Fruit fly (Drosophila melanogaster) whole organism, embryonic: ENCODE data around the gene CG15027.

Experiments used
- Ada2b ChIP-seq: fragments of 200-800 bp; sonication (Bioruptor generic); IDR thresholded peaks from 2 replicates; pipeline ENCODE4 v1.3.6; 2022; ENCODE audit warnings: missing biosample characterization, missing genetic modification characterization
- Bgb ChIP-seq: fragments of 200-800 bp; sonication (Bioruptor generic); IDR thresholded peaks from 2 replicates; pipeline ENCODE4 v1.3.6; 2022; ENCODE audit warnings: missing biosample characterization, missing genetic modification characterization; ENCODE audit not compliant: partially characterized antibody
- CG11093 ChIP-seq: fragments of 200-800 bp; sonication (Bioruptor generic); IDR thresholded peaks from 3 replicates; pipeline ENCODE4 v1.3.6; 2022; ENCODE audit warnings: missing biosample characterization, missing genetic modification characterization
- CG1233 ChIP-seq: fragments of 200-800 bp; sonication (Bioruptor generic); optimal IDR thresholded peaks from 4 replicates; lab custom pipeline; 2018; ENCODE audit warnings: missing biosample characterization, mild to moderate bottlenecking, missing genetic modification characterization
- CG12769 ChIP-seq: fragments of 200-800 bp; sonication (Bioruptor generic); optimal IDR thresholded peaks from 2 replicates; lab custom pipeline; 2019; ENCODE audit warnings: missing biosample characterization, mild to moderate bottlenecking, missing genetic modification characterization, moderate library complexity
- CG13296 ChIP-seq: fragments of 200-800 bp; sonication (Bioruptor generic); optimal IDR thresholded peaks from 3 replicates; lab custom pipeline; 2018; ENCODE audit warnings: missing biosample characterization, mild to moderate bottlenecking, missing genetic modification characterization
- CG13424 ChIP-seq: fragments of 200-800 bp; sonication (Bioruptor generic); optimal IDR thresholded peaks from 2 replicates; lab custom pipeline; 2019; ENCODE audit warnings: missing biosample characterization, mild to moderate bottlenecking, missing genetic modification characterization, moderate library complexity
- CG15269 ChIP-seq: fragments of 200-800 bp; sonication (Bioruptor generic); optimal IDR thresholded peaks from 2 replicates; lab custom pipeline; 2018; ENCODE audit warnings: missing biosample characterization, mild to moderate bottlenecking, missing genetic modification characterization, moderate library complexity
- CG15479 ChIP-seq: fragments of 200-800 bp; sonication (Bioruptor generic); optimal IDR thresholded peaks from 3 replicates; lab custom pipeline; 2019; ENCODE audit warnings: missing biosample characterization, mild to moderate bottlenecking, missing genetic modification characterization, moderate library complexity
- CG1603 ChIP-seq: fragments of 200-800 bp; sonication (Bioruptor generic); optimal IDR thresholded peaks from 2 replicates; lab custom pipeline; 2019; ENCODE audit warnings: missing biosample characterization, mild to moderate bottlenecking, missing genetic modification characterization, moderate library complexity
- CG17802 ChIP-seq: fragments of 200-800 bp; sonication (Bioruptor generic); optimal IDR thresholded peaks from 2 replicates; lab custom pipeline; 2018; ENCODE audit warnings: missing biosample characterization, mild to moderate bottlenecking, missing genetic modification characterization, moderate library complexity
- CG18619 ChIP-seq: fragments of 200-800 bp; sonication (Bioruptor generic); optimal IDR thresholded peaks from 3 replicates; lab custom pipeline; 2017; ENCODE audit warnings: missing biosample characterization, mild to moderate bottlenecking, missing genetic modification characterization
- CG31365 ChIP-seq: fragments of 200-800 bp; sonication (Bioruptor generic); optimal IDR thresholded peaks from 2 replicates; lab custom pipeline; 2018; ENCODE audit warnings: missing biosample characterization, mild to moderate bottlenecking, missing genetic modification characterization
- CG33213 ChIP-seq: fragments of 200-800 bp; sonication (Bioruptor generic); optimal IDR thresholded peaks from 3 replicates; lab custom pipeline; 2016; ENCODE audit warnings: missing biosample characterization, missing genetic modification characterization
- CG34224 ChIP-seq: fragments of 200-800 bp; sonication (Bioruptor generic); IDR thresholded peaks from 3 replicates; pipeline ENCODE4 v1.3.6; 2022; ENCODE audit warnings: missing biosample characterization, missing genetic modification characterization; ENCODE audit not compliant: partially characterized antibody
- CG4424 ChIP-seq: fragments of 200-800 bp; sonication (Bioruptor generic); optimal IDR thresholded peaks from 3 replicates; lab custom pipeline; 2016; ENCODE audit warnings: missing biosample characterization, missing genetic modification characterization
- CG6654 ChIP-seq: fragments of 200-800 bp; sonication (Bioruptor generic); optimal IDR thresholded peaks from 2 replicates; lab custom pipeline; 2017; ENCODE audit warnings: missing biosample characterization, mild to moderate bottlenecking, missing genetic modification characterization
- CG8089 ChIP-seq: fragments of 200-800 bp; sonication (Bioruptor generic); optimal IDR thresholded peaks from 3 replicates; lab custom pipeline; 2016; ENCODE audit warnings: missing biosample characterization, missing genetic modification characterization
- CHES-1-like ChIP-seq: fragments of 200-800 bp; sonication (Bioruptor generic); optimal IDR thresholded peaks from 2 replicates; lab custom pipeline; 2016; ENCODE audit warnings: missing biosample characterization, missing genetic modification characterization
- Camta ChIP-seq: fragments of 200-800 bp; sonication (Bioruptor generic); optimal IDR thresholded peaks from 2 replicates; lab custom pipeline; 2016; ENCODE audit warnings: missing biosample characterization, missing genetic modification characterization
- Dek ChIP-seq: fragments of 200-800 bp; sonication (Bioruptor generic); optimal IDR thresholded peaks from 3 replicates; lab custom pipeline; 2019; ENCODE audit warnings: missing biosample characterization, mild to moderate bottlenecking, missing genetic modification characterization, moderate library complexity
- Ets65A ChIP-seq: fragments of 200-800 bp; sonication (Bioruptor generic); peaks from one replicate; lab custom pipeline; 2016; ENCODE audit warnings: missing biosample characterization, missing genetic modification characterization
- H2.0 ChIP-seq: fragments of 200-800 bp; sonication (Bioruptor generic); IDR thresholded peaks from 2 replicates; pipeline ENCODE4 v1.3.6; 2022; ENCODE audit warnings: missing biosample characterization, missing genetic modification characterization
- HLH4C ChIP-seq: fragments of 200-800 bp; sonication (Bioruptor generic); IDR thresholded peaks from 3 replicates; pipeline ENCODE4 v1.3.6; 2022; ENCODE audit warnings: missing biosample characterization, missing genetic modification characterization; ENCODE audit not compliant: partially characterized antibody
- Kr ChIP-seq: fragments of 200-800 bp; sonication (Bioruptor generic); optimal IDR thresholded peaks from 2 replicates; lab custom pipeline; 2017; ENCODE audit warnings: missing biosample characterization, mild to moderate bottlenecking, missing genetic modification characterization
- Lhr ChIP-seq: fragments of 200-800 bp; sonication (Bioruptor generic); optimal IDR thresholded peaks from 3 replicates; lab custom pipeline; 2017; ENCODE audit warnings: mild to moderate bottlenecking, missing biosample characterization, missing genetic modification reagents, missing genetic modification characterization
- Opbp ChIP-seq: fragments of 200-800 bp; sonication (Bioruptor generic); IDR thresholded peaks from 3 replicates; pipeline ENCODE4 v1.3.6; 2022; ENCODE audit warnings: missing biosample characterization, missing genetic modification characterization; ENCODE audit not compliant: partially characterized antibody
- Optix ChIP-seq: fragments of 200-800 bp; sonication (Bioruptor generic); IDR thresholded peaks from 3 replicates; pipeline ENCODE4 v1.3.6; 2022; ENCODE audit warnings: missing biosample characterization, missing genetic modification characterization
- PHDP ChIP-seq: fragments of 200-800 bp; sonication (Bioruptor generic); optimal IDR thresholded peaks from 3 replicates; lab custom pipeline; 2018; ENCODE audit warnings: missing biosample characterization, mild to moderate bottlenecking, missing genetic modification characterization, moderate library complexity
- Sox102F ChIP-seq: fragments of 200-800 bp; sonication (Bioruptor generic); optimal IDR thresholded peaks from 2 replicates; lab custom pipeline; 2018; ENCODE audit warnings: missing biosample characterization, mild to moderate bottlenecking, missing genetic modification characterization, moderate library complexity
- Xbp1 ChIP-seq: fragments of 200-800 bp; sonication (Bioruptor generic); optimal IDR thresholded peaks from 3 replicates; lab custom pipeline; 2016; ENCODE audit warnings: missing biosample characterization, mild to moderate bottlenecking, missing genetic modification characterization
- cato ChIP-seq: fragments of 200-800 bp; sonication (Bioruptor generic); optimal IDR thresholded peaks from 2 replicates; lab custom pipeline; 2016; ENCODE audit warnings: missing biosample characterization, missing genetic modification characterization, borderline replicate concordance
- cg ChIP-seq: fragments of 200-800 bp; sonication (Bioruptor generic); optimal IDR thresholded peaks from 3 replicates; lab custom pipeline; 2019; ENCODE audit warnings: missing biosample characterization, mild to moderate bottlenecking, missing genetic modification characterization, moderate library complexity
- chm ChIP-seq: fragments of 200-800 bp; sonication (Bioruptor generic); IDR thresholded peaks from 2 replicates; pipeline ENCODE4 v1.3.6; 2022; ENCODE audit warnings: missing biosample characterization, missing genetic modification characterization
- danr ChIP-seq: fragments of 200-800 bp; sonication (Bioruptor generic); IDR thresholded peaks from 2 replicates; pipeline ENCODE4 v1.3.6; 2022; ENCODE audit warnings: missing biosample characterization, missing genetic modification characterization
- disco-r ChIP-seq: fragments of 200-800 bp; sonication (Bioruptor generic); optimal IDR thresholded peaks from 2 replicates; lab custom pipeline; 2016; ENCODE audit warnings: missing biosample characterization, missing genetic modification characterization
- dmrt11E ChIP-seq: fragments of 200-800 bp; sonication (Bioruptor generic); optimal IDR thresholded peaks from 3 replicates; lab custom pipeline; 2018; ENCODE audit warnings: missing biosample characterization, mild to moderate bottlenecking, missing genetic modification characterization, moderate library complexity
- fd64A ChIP-seq: fragments of 200-800 bp; sonication (Bioruptor generic); optimal IDR thresholded peaks from 3 replicates; lab custom pipeline; 2018; ENCODE audit warnings: missing biosample characterization, mild to moderate bottlenecking, missing genetic modification characterization
- ftz-f1 ChIP-seq: fragments of 200-800 bp; sonication (Bioruptor generic); optimal IDR thresholded peaks from 2 replicates; lab custom pipeline; 2016; ENCODE audit warnings: missing biosample characterization, missing genetic modification characterization
- gsb-n ChIP-seq: fragments of 200-800 bp; sonication (Bioruptor generic); optimal IDR thresholded peaks from 3 replicates; lab custom pipeline; 2018; ENCODE audit warnings: missing biosample characterization, mild to moderate bottlenecking, missing genetic modification characterization
- hth ChIP-seq: fragments of >200 bp; optimal IDR thresholded peaks from 2 replicates; lab custom pipeline; 2017; ENCODE audit warnings: inconsistent platforms
- nom ChIP-seq: fragments of 200-800 bp; sonication (Bioruptor generic); optimal IDR thresholded peaks from 2 replicates; lab custom pipeline; 2017; ENCODE audit warnings: missing biosample characterization, missing genetic modification characterization, mild to moderate bottlenecking, moderate library complexity, missing genetic modification reagents
- oc ChIP-seq: fragments of 200-800 bp; sonication (Bioruptor generic); optimal IDR thresholded peaks from 2 replicates; lab custom pipeline; 2018; ENCODE audit warnings: missing biosample characterization, mild to moderate bottlenecking, missing genetic modification characterization, moderate library complexity
- repo ChIP-seq: fragments of 200-800 bp; sonication (Bioruptor generic); optimal IDR thresholded peaks from 2 replicates; lab custom pipeline; 2016; ENCODE audit warnings: missing biosample characterization, missing genetic modification characterization
- salm ChIP-seq: fragments of 200-800 bp; sonication (Bioruptor generic); optimal IDR thresholded peaks from 2 replicates; lab custom pipeline; 2018; ENCODE audit warnings: missing biosample characterization, mild to moderate bottlenecking, missing genetic modification characterization
- sim ChIP-seq: fragments of 200-800 bp; sonication (Bioruptor generic); IDR thresholded peaks from 2 replicates; pipeline ENCODE4 v1.3.6; 2022; ENCODE audit warnings: missing biosample characterization, missing genetic modification characterization
- tin ChIP-seq: fragments of 200-800 bp; sonication (Bioruptor generic); optimal IDR thresholded peaks from 3 replicates; lab custom pipeline; 2016; ENCODE audit warnings: missing biosample characterization, missing genetic modification characterization
- tup ChIP-seq: fragments of 200-800 bp; sonication (Bioruptor generic); optimal IDR thresholded peaks from 2 replicates; lab custom pipeline; 2016; ENCODE audit warnings: missing biosample characterization, mild to moderate bottlenecking, missing genetic modification characterization, moderate library complexity
- vfl ChIP-seq: fragments of 200-800 bp; sonication (Bioruptor generic); optimal IDR thresholded peaks from 2 replicates; lab custom pipeline; 2016; ENCODE audit warnings: missing biosample characterization, missing genetic modification characterization
- wek ChIP-seq: fragments of 200-800 bp; sonication (Bioruptor generic); optimal IDR thresholded peaks from 3 replicates; lab custom pipeline; 2018; ENCODE audit warnings: missing biosample characterization, mild to moderate bottlenecking, missing genetic modification characterization, moderate library complexity

CG15027 gene

DNA sequence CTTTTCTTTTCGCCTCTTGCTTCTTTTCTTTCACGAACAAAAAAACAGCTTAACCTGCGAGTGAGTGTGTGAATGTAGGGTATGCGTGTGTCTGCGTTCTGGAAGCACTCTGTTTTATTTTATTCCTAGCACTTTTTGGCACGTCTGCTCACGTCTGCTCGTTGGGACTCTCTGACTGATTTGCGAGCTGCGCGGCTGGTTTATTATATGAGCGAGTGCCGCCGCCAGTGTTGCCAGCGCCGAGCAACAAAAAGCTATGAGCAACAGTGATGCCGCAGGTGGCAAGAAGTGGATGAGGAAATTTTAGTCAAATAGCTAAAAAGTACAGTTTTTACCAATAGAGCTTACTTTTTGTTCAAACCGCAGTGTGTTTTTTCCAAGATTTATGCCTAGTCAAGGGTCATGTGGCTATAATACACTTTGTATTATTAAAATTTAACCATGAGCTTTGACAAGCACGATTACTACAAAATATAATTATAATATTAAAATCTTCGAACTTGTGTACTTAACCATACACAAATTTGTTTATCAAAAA, 9.5 kb downstream of the CG15027 start, which contains the start of gene Lsd-2 (continued):
- no peak for TF ChIP-seq CG17802 (tag; lab: Kevin White, UChicago)
- TF ChIP-seq CG1603: peak; percentile 20
- TF ChIP-seq CG34224 (GFP tag; lab: Robert Waterston, UW): 0 out of 3 replicates have a peak, but pooled peaks have one; percentile 22
- peak; percentile 39 for TF ChIP-seq cg (GFP tag; lab: Kevin White, UChicago)
- peak; percentile 38 for TF ChIP-seq oc (tag; lab: Kevin White, UChicago)
- TF ChIP-seq chm (GFP tag; lab: Robert Waterston, UW): 0 out of 2 replicates have a peak, but pooled peaks have one; percentile 43
- TF ChIP-seq HLH4C (GFP tag; lab: Robert Waterston, UW): no peak
- TF ChIP-seq CG12769 (tag; lab: Kevin White, UChicago): peak; percentile 74
- no peak for TF ChIP-seq CG11093 (GFP tag; lab: Robert Waterston, UW)
- TF ChIP-seq H2.0 (GFP tag; lab: Robert Waterston, UW): no peak
- TF ChIP-seq CG13424 (tag; lab: Kevin White, UChicago): peak; percentile 31
- TF ChIP-seq vfl (GFP tag; lab: Kevin White, UChicago): no peak
- no peak for TF ChIP-seq hth (lab: Kevin White, UChicago)
- TF ChIP-seq Lhr (GFP tag; lab: Kevin White, UChicago): no peak
- TF ChIP-seq Kr (GFP tag; lab: Kevin White, UChicago): no peak
- no peak for TF ChIP-seq disco-r
- TF ChIP-seq CG15269: peak; percentile 31
- no peak for TF ChIP-seq fd64A (GFP tag; lab: Kevin White, UChicago)
- no peak for TF ChIP-seq CHES-1-like (GFP tag; lab: Kevin White, UChicago)
- no peak for TF ChIP-seq CG4424 (GFP tag; lab: Kevin White, UChicago)
- TF ChIP-seq CG6654 (GFP tag; lab: Kevin White, UChicago): no peak
- TF ChIP-seq Xbp1 (GFP tag; lab: Kevin White, UChicago): peak; percentile 33
- TF ChIP-seq Ets65A: peak; percentile 86
- TF ChIP-seq ftz-f1: peak; percentile 27
- TF ChIP-seq gsb-n (tag; lab: Kevin White, UChicago): no peak
- TF ChIP-seq Sox102F: no peak
- no peak for TF ChIP-seq wek
- no peak for TF ChIP-seq Dek (tag; lab: Kevin White, UChicago)
- TF ChIP-seq CG31365 (tag; lab: Kevin White, UChicago): no peak
- TF ChIP-seq CG18619 (GFP tag; lab: Kevin White, UChicago): peak; percentile 24
- TF ChIP-seq sim (GFP tag; lab: Robert Waterston, UW): no peak
- peak; percentile 14 for TF ChIP-seq CG33213 (GFP tag; lab: Kevin White, UChicago)
- no peak for TF ChIP-seq Camta (GFP tag; lab: Kevin White, UChicago)
- TF ChIP-seq nom (GFP tag; lab: Kevin White, UChicago): peak; percentile 75
- no peak for TF ChIP-seq tup
- TF ChIP-seq CG13296: no peak
- TF ChIP-seq CG1233 (GFP tag; lab: Kevin White, UChicago): no peak
- peak; percentile 29 for TF ChIP-seq CG8089 (GFP tag; lab: Kevin White, UChicago)
- TF ChIP-seq CG15479 (GFP tag; lab: Kevin White, UChicago): no peak
- peak; percentile 49; the same call in 1 of the 2 replicates for TF ChIP-seq Bgb (GFP tag; lab: Robert Waterston, UW)
- TF ChIP-seq dmrt11E (tag; lab: Kevin White, UChicago): no peak
- peak; percentile 9 for TF ChIP-seq repo (GFP tag; lab: Kevin White, UChicago)
- no peak for TF ChIP-seq PHDP (tag; lab: Kevin White, UChicago)
- no peak for TF ChIP-seq salm (tag; lab: Kevin White, UChicago)
- TF ChIP-seq tin (GFP tag; lab: Kevin White, UChicago): no peak
- TF ChIP-seq Opbp (GFP tag; lab: Robert Waterston, UW): no peak
- no peak for TF ChIP-seq Optix (GFP tag; lab: Robert Waterston, UW)
- TF ChIP-seq cato (GFP tag; lab: Kevin White, UChicago): no peak
- TF ChIP-seq danr (GFP tag; lab: Robert Waterston, UW): no peak
- TF ChIP-seq Ada2b (GFP tag; lab: Robert Waterston, UW): no peak
